Worm (Caenorhabditis elegans) whole organism, L4 larva: ENCODE measurements around the gene tin-9.1.

Experiments used
- lin-13 ChIP-seq: fragments of 150-350 bp; optimal IDR thresholded peaks from 2 replicates; lab custom pipeline; 2014; ENCODE audit warnings: missing biosample characterization, missing genetic modification reagents, missing genetic modification characterization
- mep-1 ChIP-seq: fragments of 150-350 bp; sonication (generic microtip); optimal IDR thresholded peaks from 3 replicates; lab custom pipeline; 2014; ENCODE audit warnings: missing biosample characterization, missing genetic modification characterization
- nhr-10 ChIP-seq: fragments of 150-350 bp; optimal IDR thresholded peaks from 2 replicates; lab custom pipeline; 2014; ENCODE audit warnings: missing biosample characterization, missing genetic modification characterization
- nhr-6 ChIP-seq: fragments of 150-350 bp; optimal IDR thresholded peaks from 2 replicates; lab custom pipeline; 2014; ENCODE audit warnings: missing biosample characterization, missing genetic modification characterization
- nhr-77 ChIP-seq: fragments of 150-350 bp; optimal IDR thresholded peaks from 2 replicates; lab custom pipeline; 2014; ENCODE audit warnings: missing biosample characterization, missing genetic modification characterization
- pqm-1 ChIP-seq: sonication (generic microtip); optimal IDR thresholded peaks from 2 replicates; lab custom pipeline; 2017; ENCODE audit warnings: missing biosample characterization, missing genetic modification characterization

ce11 chrIV:7020630-7021029 lies 23.8 kb downstream of the tin-9.1 start:
- TF ChIP-seq nhr-10 (tag; lab: Kevin White, UChicago): no peak
- TF ChIP-seq pqm-1 (tag; lab: Kevin White, UChicago): no peak
- peak; percentile 65 for TF ChIP-seq nhr-77
- TF ChIP-seq lin-13 (GFP tag; lab: Kevin White, UChicago): no peak
- TF ChIP-seq nhr-6 (tag; lab: Kevin White, UChicago): no peak
- TF ChIP-seq mep-1 (tag; lab: Kevin White, UChicago): peak; percentile 44
